Worm (Caenorhabditis elegans): ENCODE results near the gene inx-10.

The inx-10 gene

DNA sequence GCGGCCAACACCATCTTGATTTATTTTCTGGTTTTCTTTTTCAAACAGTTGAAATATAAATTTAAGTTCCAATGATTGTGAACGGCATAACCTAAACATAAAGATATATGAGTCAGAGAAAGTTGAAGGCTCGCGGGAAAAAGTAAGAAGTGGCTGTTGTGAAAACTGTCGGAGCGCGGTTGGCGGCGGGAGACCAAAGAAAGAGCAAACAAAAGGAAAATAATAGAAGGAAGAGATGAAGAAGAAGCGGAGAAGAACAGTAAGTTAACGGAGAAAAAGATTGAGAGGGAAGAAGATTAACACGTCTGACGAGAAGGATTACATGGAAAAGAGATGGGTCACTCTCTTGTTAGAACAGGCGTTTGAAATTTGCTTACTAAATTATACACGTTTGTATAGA lies at the start of gene inx-10:
TSS of gene inx-10 (minus strand) at position 101 of the 400 bp plus-strand sequence.
- TF ChIP-seq snpc-4 (GFP tag; optimal IDR thresholded peaks at IDR 0.05) (no peak), snpc-4 (tag; optimal IDR thresholded peaks at IDR 0.05) (no peak), unc-130 (GFP tag; optimal IDR thresholded peaks at IDR 0.05) (no peak), rcor-1 (GFP tag; IDR thresholded peaks at IDR 0.05) (no peak)

DNA sequence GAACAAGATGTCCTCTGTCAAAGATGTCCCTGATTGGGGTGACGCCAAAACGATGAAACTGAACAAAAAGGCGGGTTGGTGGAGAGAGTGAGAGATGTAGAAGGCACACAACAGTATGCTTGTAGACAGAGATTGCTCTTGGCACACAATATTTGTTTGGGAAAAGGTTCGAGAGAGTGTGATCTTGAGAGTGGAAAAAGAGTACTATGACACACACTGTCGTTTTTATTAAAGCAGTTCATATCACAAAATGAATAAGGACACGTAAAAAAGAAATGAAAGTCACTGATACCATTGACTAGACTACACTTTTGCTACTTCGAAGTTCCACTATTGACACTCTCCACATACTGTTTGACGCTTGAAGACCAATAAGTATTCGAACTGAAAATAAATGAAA lies 48.2 kb upstream of the inx-10 start:
- TF ChIP-seq bed-1 (GFP tag; IDR thresholded peaks at IDR 0.05): no peak
- no peak for TF ChIP-seq ztf-6 (GFP tag; IDR thresholded peaks at IDR 0.05)
- TF ChIP-seq ama-1 (optimal IDR thresholded peaks at IDR 0.05): no peak
- no peak for TF ChIP-seq ama-1 (GFP tag; optimal IDR thresholded peaks at IDR 0.05)
- TF ChIP-seq unc-130 (GFP tag; optimal IDR thresholded peaks at IDR 0.05): no peak
- TF ChIP-seq nhr-80 (tag; optimal IDR thresholded peaks at IDR 0.05): peak; percentile 96
- TF ChIP-seq unc-62 (GFP tag; optimal IDR thresholded peaks at IDR 0.05): peak; percentile 50
- TF ChIP-seq B0336.3 (GFP tag; IDR thresholded peaks at IDR 0.05): no peak
- TF ChIP-seq zim-3 (tag; optimal IDR thresholded peaks at IDR 0.05): no peak
- TF ChIP-seq sdz-38 (tag; optimal IDR thresholded peaks at IDR 0.05): no peak
- no peak for TF ChIP-seq mcd-1 (GFP tag; IDR thresholded peaks at IDR 0.05)
- TF ChIP-seq nfyb-1 (GFP tag; IDR thresholded peaks at IDR 0.05): no peak
- TF ChIP-seq F39B2.1 (GFP tag; IDR thresholded peaks at IDR 0.05): no peak
- TF ChIP-seq attf-3 (GFP tag; conservative IDR thresholded peaks at IDR 0.05): no peak
- no peak for TF ChIP-seq ceh-100 (GFP tag; IDR thresholded peaks at IDR 0.05)
- no peak for TF ChIP-seq lsy-27 (tag; optimal IDR thresholded peaks at IDR 0.05; ENCODE audit: borderline replicate concordance, insufficient read depth)
- no peak for TF ChIP-seq madf-8 (GFP tag; conservative IDR thresholded peaks at IDR 0.05)
- no peak for TF ChIP-seq Y53F4B.3 (GFP tag; IDR thresholded peaks at IDR 0.05)
- TF ChIP-seq ztf-26 (tag; optimal IDR thresholded peaks at IDR 0.05): no peak
- no peak; the same call in 1 of the 2 replicates for TF ChIP-seq cebp-1 (GFP tag; IDR thresholded peaks at IDR 0.05)
- TF ChIP-seq cebp-1 (tag; optimal IDR thresholded peaks at IDR 0.05): no peak
- no peak for TF ChIP-seq C17E4.6 (GFP tag; IDR thresholded peaks at IDR 0.05)
- no peak for TF ChIP-seq hmg-20 (GFP tag; IDR thresholded peaks at IDR 0.05)
- peak; percentile 62 for TF ChIP-seq pha-4 (tag; optimal IDR thresholded peaks at IDR 0.05)
- TF ChIP-seq rcor-1 (GFP tag; IDR thresholded peaks at IDR 0.05): no peak

DNA sequence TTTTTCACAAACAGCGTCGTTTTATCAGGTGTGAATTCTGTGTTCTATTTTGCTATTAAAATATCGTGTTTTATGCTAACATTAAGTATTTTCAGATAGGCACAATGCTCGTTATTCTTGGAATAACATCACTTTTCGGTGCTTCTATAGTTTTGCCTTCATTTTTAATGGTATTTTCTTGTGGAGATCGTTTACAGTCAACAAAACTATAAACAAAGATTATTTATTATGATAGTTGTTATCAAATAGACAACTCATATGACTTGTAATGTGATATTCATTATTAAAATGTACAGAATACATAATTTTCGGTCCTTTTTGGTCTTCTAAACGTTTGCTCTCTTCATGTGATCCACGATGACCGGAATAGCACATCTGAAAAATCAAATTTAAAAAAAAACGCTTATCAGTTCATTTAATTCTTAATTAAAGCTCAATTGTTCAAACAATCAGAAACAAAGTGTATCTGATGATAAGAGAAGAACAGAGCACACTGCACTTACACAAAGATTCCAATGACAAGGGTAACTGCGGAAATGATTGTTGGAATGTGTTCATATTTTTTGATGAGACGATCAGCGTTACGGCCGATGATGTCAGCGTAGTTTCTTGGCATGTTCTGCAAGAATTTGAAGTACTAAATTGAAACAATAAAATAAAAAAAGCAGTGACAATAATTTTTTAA lies 46.9 kb upstream of the inx-10 start, which contains the start of gene F07C3.9:
TSS of gene F07C3.9 (minus strand) at position 635 of the 685 bp plus-strand sequence.
- TF ChIP-seq nhr-80 (tag; optimal IDR thresholded peaks at IDR 0.05) (peak; percentile 79), F23B12.7 (tag; optimal IDR thresholded peaks at IDR 0.05; ENCODE audit: insufficient read depth) (no peak)

DNA sequence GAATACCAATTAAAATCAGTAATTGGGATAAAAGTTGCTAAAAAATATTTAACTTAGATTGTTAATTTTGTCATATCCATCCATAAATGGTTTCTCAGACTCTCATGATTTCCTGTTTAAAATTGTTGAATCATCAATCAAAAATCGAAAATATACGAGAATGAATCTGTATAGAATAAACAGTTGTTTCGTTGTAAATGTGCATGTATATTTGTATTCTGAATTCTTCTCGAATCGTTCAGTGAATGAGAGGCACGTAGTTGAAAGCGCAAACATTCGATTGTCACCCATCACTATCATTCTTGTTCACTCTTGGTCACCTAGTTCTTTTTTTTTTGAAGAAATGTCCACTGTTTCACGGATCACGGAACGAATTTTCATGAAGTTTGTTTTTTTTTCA lies 42.7 kb upstream of the inx-10 start, which contains the start of gene ptd-2:
TSS of gene ptd-2 (plus strand) at position 301 of the 400 bp plus-strand sequence.
- TF ChIP-seq athp-1 (tag; optimal IDR thresholded peaks at IDR 0.05) (no peak), mxl-1 (tag; optimal IDR thresholded peaks at IDR 0.05) (no peak), C17E4.6 (GFP tag; IDR thresholded peaks at IDR 0.05) (no peak), F23B12.7 (tag; optimal IDR thresholded peaks at IDR 0.05; ENCODE audit: insufficient read depth) (no peak), ztf-6 (GFP tag; IDR thresholded peaks at IDR 0.05) (no peak)

DNA sequence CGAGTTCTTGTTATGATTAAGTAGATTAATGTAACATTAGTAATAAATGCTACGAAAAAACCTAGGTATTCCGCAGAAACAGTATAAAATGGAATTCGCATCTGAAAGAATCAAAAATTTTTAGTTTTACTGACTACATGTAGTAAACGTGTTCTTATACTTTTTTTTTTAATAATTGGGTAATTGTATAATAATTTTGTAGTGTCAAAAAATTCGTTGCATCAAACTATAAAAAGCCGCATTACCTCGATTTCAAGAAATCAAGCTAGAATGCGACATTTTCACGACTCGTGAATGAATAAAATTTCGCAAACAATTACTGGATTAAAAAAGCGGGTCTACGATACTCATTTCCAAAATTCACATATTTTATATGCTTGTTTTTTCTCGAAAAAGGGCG lies 41.9 kb upstream of the inx-10 start, which contains the start of gene str-94:
TSS of gene str-94 (minus strand) at position 101 of the 400 bp plus-strand sequence.
- TF ChIP-seq ceh-27 (GFP tag; optimal IDR thresholded peaks at IDR 0.05) (no peak), F55B11.4 (tag; optimal IDR thresholded peaks at IDR 0.05; ENCODE audit: borderline replicate concordance, insufficient read depth) (no peak), mes-4 (tag; optimal IDR thresholded peaks at IDR 0.05) (no peak), snpc-4 (GFP tag; optimal IDR thresholded peaks at IDR 0.05) (no peak), snpc-4 (tag; optimal IDR thresholded peaks at IDR 0.05) (no peak), T26A5.8 (tag; optimal IDR thresholded peaks at IDR 0.05) (no peak), snpc-3.4 (tag; optimal IDR thresholded peaks at IDR 0.05) (no peak), nhr-80 (tag; optimal IDR thresholded peaks at IDR 0.05) (no peak), lsl-1 (GFP tag; optimal IDR thresholded peaks at IDR 0.05) (no peak), dpl-1 (GFP tag; optimal IDR thresholded peaks at IDR 0.05) (no peak), egrh-3 (GFP tag; IDR thresholded peaks at IDR 0.05) (no peak), sea-2 (GFP tag; IDR thresholded peaks at IDR 0.05) (no peak), hmg-1.2 (GFP tag; IDR thresholded peaks at IDR 0.05) (no peak), akir-1 (GFP tag; optimal IDR thresholded peaks at IDR 0.05) (no peak), ceh-100 (GFP tag; IDR thresholded peaks at IDR 0.05) (no peak), F52B5.7 (tag; optimal IDR thresholded peaks at IDR 0.05) (no peak)

All from whole organism, young adult.